Fruit fly (Drosophila melanogaster): Measurements from ENCODE around the gene nej.

DNA sequence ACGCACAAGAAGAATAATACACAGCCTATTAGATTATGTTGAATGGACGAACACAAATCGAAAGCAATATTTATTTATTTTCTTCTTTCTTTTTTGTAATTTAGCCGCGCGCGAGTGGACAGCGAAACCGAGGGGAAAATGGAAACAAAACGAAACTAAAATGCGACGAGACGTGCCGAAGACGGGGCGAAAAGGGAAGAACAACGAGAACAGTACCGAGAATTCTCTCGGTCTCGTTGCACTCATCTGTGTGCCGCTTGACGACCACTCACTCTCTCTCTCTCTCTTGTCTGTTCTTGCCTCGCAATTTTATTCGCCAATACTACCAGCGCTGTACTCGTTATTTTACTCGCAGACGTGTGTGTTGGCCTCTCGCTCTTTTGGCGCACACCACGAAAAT is 2.7 kb downstream of the nej start:
- TF ChIP-seq usp (GFP tag; optimal IDR thresholded peaks at IDR 0.05): no peak
- no peak for TF ChIP-seq h (GFP tag; optimal IDR thresholded peaks at IDR 0.05)
- no peak for TF ChIP-seq OdsH (GFP tag; optimal IDR thresholded peaks at IDR 0.05)
- no peak for TF ChIP-seq pan (optimal IDR thresholded peaks at IDR 0.05)
- TF ChIP-seq Dfd (GFP tag; optimal IDR thresholded peaks at IDR 0.05): no peak
- TF ChIP-seq sage (GFP tag; optimal IDR thresholded peaks at IDR 0.05): no peak
- no peak for TF ChIP-seq Myc (optimal IDR thresholded peaks at IDR 0.05)
- peak; percentile 86 for TF ChIP-seq psq (GFP tag; optimal IDR thresholded peaks at IDR 0.05)
- no peak for TF ChIP-seq CG9705 (GFP tag; optimal IDR thresholded peaks at IDR 0.05)
- no peak for TF ChIP-seq lola (GFP tag; optimal IDR thresholded peaks at IDR 0.05)
- TF ChIP-seq dmrt93B (GFP tag; optimal IDR thresholded peaks at IDR 0.05): no peak
- TF ChIP-seq Abd-B (GFP tag; optimal IDR thresholded peaks at IDR 0.05): no peak
- TF ChIP-seq HLH106 (tag; optimal IDR thresholded peaks at IDR 0.05): no peak
- TF ChIP-seq Hr83 (GFP tag; optimal IDR thresholded peaks at IDR 0.05; ENCODE audit: poor library complexity, severe bottlenecking): peak; percentile 24
